Fruit fly (Drosophila melanogaster) whole organism, wandering third instar larva: ENCODE measurements around the gene CG11902.

Source experiments
- CG9705 ChIP-seq: fragments of 200-800 bp; sonication (Bioruptor generic); optimal IDR thresholded peaks from 2 replicates; lab custom pipeline; 2018; ENCODE audit warnings: missing biosample characterization, mild to moderate bottlenecking, missing genetic modification characterization
- Vsx2 ChIP-seq: fragments of 200-300, 225-300 bp; sonication (Bioruptor generic); optimal IDR thresholded peaks from 2 replicates; lab custom pipeline; 2018; ENCODE audit warnings: missing biosample characterization, missing genetic modification characterization; ENCODE audit not compliant: partially characterized antibody
- fru ChIP-seq: fragments of 200-800 bp; sonication (Bioruptor generic); optimal IDR thresholded peaks from 3 replicates; lab custom pipeline; 2016; ENCODE audit warnings: missing biosample characterization, mild to moderate bottlenecking, missing genetic modification characterization
- sage ChIP-seq: fragments of 200-800 bp; sonication (Bioruptor generic); optimal IDR thresholded peaks from 2 replicates; lab custom pipeline; 2016; ENCODE audit warnings: missing biosample characterization, mild to moderate bottlenecking, missing genetic modification characterization

DNA sequence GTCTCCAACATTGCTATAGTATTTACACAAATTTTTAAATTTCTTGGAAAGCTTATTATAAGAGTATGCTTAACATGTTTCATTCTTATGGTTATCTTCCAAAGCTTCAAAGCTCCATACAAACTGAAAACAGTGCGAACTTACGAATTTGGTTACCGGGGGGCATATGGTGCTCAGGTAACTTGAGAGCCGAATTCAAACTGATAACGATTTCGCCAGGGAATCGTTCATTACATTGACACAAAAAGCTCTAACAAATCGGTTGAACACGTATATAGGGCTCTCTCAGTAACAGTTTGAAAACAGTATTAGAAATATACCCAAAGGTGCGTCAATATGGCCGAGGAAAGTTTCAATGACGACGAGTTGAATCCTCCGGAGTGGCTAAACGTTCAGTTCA, 34.5 kb upstream of the CG11902 start, which contains the start of gene CG13659:
- no peak for TF ChIP-seq sage (GFP tag; lab: Kevin White, UChicago)
- TF ChIP-seq Vsx2: no peak
- TF ChIP-seq CG9705 (GFP tag; lab: Kevin White, UChicago): no peak
- TF ChIP-seq fru: no peak
